Worm (Caenorhabditis elegans) whole organism, L2 larva: Measurements from ENCODE around the gene srh-127.

Source experiments
- C34F6.9 ChIP-seq: fragments of 150-350 bp; optimal IDR thresholded peaks from 2 replicates; lab custom pipeline; 2014; ENCODE audit warnings: missing biosample characterization, missing genetic modification characterization
- F13H6.1 ChIP-seq: sonication (generic microtip); optimal IDR thresholded peaks from 2 replicates; lab custom pipeline; 2016; ENCODE audit warnings: missing genetic modification characterization, missing compliant biosample characterization
- Y55F3AM.14 ChIP-seq: fragments of 200-800 bp; sonication (Bioruptor generic); optimal IDR thresholded peaks from 2 replicates; lab custom pipeline; 2018; ENCODE audit warnings: mild to moderate bottlenecking, missing genetic modification characterization, missing compliant biosample characterization
- ZK546.5 ChIP-seq: sonication (generic microtip); optimal IDR thresholded peaks from 2 replicates; lab custom pipeline; 2017; ENCODE audit warnings: missing biosample characterization, missing genetic modification characterization
- alr-1 ChIP-seq: fragments of 150-350 bp; optimal IDR thresholded peaks from 2 replicates; lab custom pipeline; 2014; ENCODE audit warnings: missing biosample characterization, missing genetic modification characterization
- aly-2 ChIP-seq: fragments of 150-350 bp; optimal IDR thresholded peaks from 2 replicates; lab custom pipeline; 2014; ENCODE audit warnings: missing biosample characterization, missing genetic modification characterization
- ama-1 ChIP-seq: fragments of 150-350 bp; optimal IDR thresholded peaks from 2 replicates; lab custom pipeline; 2018; ENCODE audit warnings: inconsistent platforms
- blmp-1 ChIP-seq: sonication (generic microtip); optimal IDR thresholded peaks from 2 replicates; lab custom pipeline; 2017; ENCODE audit warnings: missing genetic modification characterization, mild to moderate bottlenecking, missing compliant biosample characterization, antibody characterized with exemption, moderate library complexity; ENCODE audit not compliant: insufficient read depth
- ceh-16 ChIP-seq: fragments of 150-350 bp; optimal IDR thresholded peaks from 2 replicates; lab custom pipeline; 2014; ENCODE audit warnings: missing biosample characterization, missing genetic modification characterization
- ceh-82 ChIP-seq: fragments of 150-350 bp; optimal IDR thresholded peaks from 2 replicates; lab custom pipeline; 2014; ENCODE audit warnings: missing biosample characterization, missing genetic modification characterization
- crh-2 ChIP-seq: sonication (generic microtip); optimal IDR thresholded peaks from 2 replicates; lab custom pipeline; 2017; ENCODE audit warnings: missing biosample characterization, missing genetic modification characterization
- elt-1 ChIP-seq: fragments of 150-350 bp; optimal IDR thresholded peaks from 2 replicates; lab custom pipeline; 2014; ENCODE audit warnings: missing biosample characterization, missing genetic modification characterization
- fos-1 ChIP-seq: fragments of 150-350 bp; optimal IDR thresholded peaks from 2 replicates; lab custom pipeline; 2014; ENCODE audit warnings: missing biosample characterization, missing genetic modification characterization
- gmeb-1 ChIP-seq: fragments of 150-350 bp; optimal IDR thresholded peaks from 2 replicates; lab custom pipeline; 2014; ENCODE audit warnings: missing biosample characterization, missing genetic modification characterization
- lin-11 ChIP-seq: fragments of 150-350 bp; sonication (generic microtip); optimal IDR thresholded peaks from 2 replicates; lab custom pipeline; 2014; ENCODE audit warnings: missing biosample characterization, missing genetic modification characterization, inconsistent platforms, mixed read lengths
- lsy-2 ChIP-seq, 2 experiments: fragments of 150-350 bp in 1 of 2; sonication (generic microtip) in 1 of 2; optimal IDR thresholded peaks; 2 replicates each; lab custom pipeline; 2014 to 2017; ENCODE audit warnings: missing biosample characterization in 2 of 2, missing genetic modification characterization in 2 of 2
- mbf-1 ChIP-seq: sonication (generic microtip); optimal IDR thresholded peaks from 2 replicates; lab custom pipeline; 2017; ENCODE audit warnings: missing biosample characterization, missing genetic modification characterization
- mdl-1 ChIP-seq, 2 experiments: fragments of 150-350 bp in 1 of 2; sonication (generic microtip) in 1 of 2; optimal IDR thresholded peaks; 2 replicates each; lab custom pipeline; 2017; ENCODE audit warnings: missing biosample characterization in 2 of 2, missing genetic modification characterization in 2 of 2
- nhr-10 ChIP-seq: sonication (generic microtip); optimal IDR thresholded peaks from 2 replicates; lab custom pipeline; 2017; ENCODE audit warnings: missing biosample characterization, missing genetic modification characterization
- nhr-11 ChIP-seq: fragments of 150-350 bp; optimal IDR thresholded peaks from 2 replicates; lab custom pipeline; 2014; ENCODE audit warnings: missing biosample characterization, missing genetic modification characterization
- nhr-12 ChIP-seq: fragments of 150-350 bp; optimal IDR thresholded peaks from 2 replicates; lab custom pipeline; 2014; ENCODE audit warnings: missing biosample characterization, missing genetic modification characterization
- nhr-21 ChIP-seq: fragments of 150-350 bp; optimal IDR thresholded peaks from 2 replicates; lab custom pipeline; 2014; ENCODE audit warnings: missing biosample characterization, missing genetic modification characterization
- nhr-237 ChIP-seq: fragments of 150-350 bp; optimal IDR thresholded peaks from 2 replicates; lab custom pipeline; 2014; ENCODE audit warnings: missing biosample characterization, missing genetic modification characterization
- nhr-6 ChIP-seq: fragments of 150-350 bp; optimal IDR thresholded peaks from 2 replicates; lab custom pipeline; 2014; ENCODE audit warnings: missing biosample characterization, missing genetic modification characterization
- nhr-77 ChIP-seq: fragments of 150-350 bp; optimal IDR thresholded peaks from 2 replicates; lab custom pipeline; 2014; ENCODE audit warnings: missing biosample characterization, missing genetic modification characterization
- peb-1 ChIP-seq: fragments of 150-350 bp; optimal IDR thresholded peaks from 2 replicates; lab custom pipeline; 2014; ENCODE audit warnings: missing biosample characterization, missing genetic modification characterization
- sem-4 ChIP-seq: fragments of 150-350 bp; optimal IDR thresholded peaks from 2 replicates; lab custom pipeline; 2014; ENCODE audit warnings: missing biosample characterization, missing genetic modification reagents, missing genetic modification characterization
- skn-1 ChIP-seq: sonication (generic microtip); optimal IDR thresholded peaks from 2 replicates; lab custom pipeline; 2017; ENCODE audit warnings: missing biosample characterization, missing genetic modification characterization
- sma-3 ChIP-seq: sonication (generic microtip); optimal IDR thresholded peaks from 2 replicates; lab custom pipeline; 2016; ENCODE audit warnings: missing genetic modification reagents, missing genetic modification characterization, missing compliant biosample characterization
- sma-9 ChIP-seq, 2 experiments: fragments of 150-350 bp in 1 of 2; sonication (generic microtip) in 1 of 2; optimal IDR thresholded peaks; 2 replicates each; lab custom pipeline; 2014 to 2016; ENCODE audit warnings: missing genetic modification characterization in 2 of 2, mild to moderate bottlenecking in 1 of 2, missing biosample characterization in 1 of 2, missing compliant biosample characterization in 1 of 2, missing genetic modification reagents in 1 of 2, moderate library complexity in 1 of 2
- snpc-4 ChIP-seq: fragments of 150-350 bp; optimal IDR thresholded peaks from 2 replicates; lab custom pipeline; 2014; ENCODE audit warnings: missing biosample characterization, missing genetic modification characterization
- unc-39 ChIP-seq: fragments of 150-350 bp; optimal IDR thresholded peaks from 2 replicates; lab custom pipeline; 2014; ENCODE audit warnings: missing biosample characterization, missing genetic modification characterization
- unc-62 ChIP-seq: fragments of 150-350 bp; optimal IDR thresholded peaks from 2 replicates; lab custom pipeline; 2014; ENCODE audit warnings: missing biosample characterization, missing genetic modification reagents, missing genetic modification characterization
- ztf-1 ChIP-seq: fragments of 200-800 bp; sonication (Bioruptor generic); conservative IDR thresholded peaks from 2 replicates; pipeline ENCODE4 v1.3.6; 2022; ENCODE audit warnings: missing genetic modification characterization, missing compliant biosample characterization
- ztf-11 ChIP-seq: sonication (generic microtip); optimal IDR thresholded peaks from 2 replicates; lab custom pipeline; 2017; ENCODE audit warnings: missing biosample characterization, missing genetic modification characterization
- ztf-4 ChIP-seq: fragments of 150-350 bp; optimal IDR thresholded peaks from 2 replicates; lab custom pipeline; 2014; ENCODE audit warnings: missing biosample characterization, missing genetic modification characterization

srh-127 gene

ce11 chrV:2929753-2930152, 36.7 kb downstream of the srh-127 start, which contains the start of gene C31B8.16:
Gene C31B8.16 (plus strand): TSS chrV:2930053.
- no peak for TF ChIP-seq lsy-2 (tag; optimal IDR thresholded peaks at IDR 0.05; lab: Kevin White, UChicago)
- TF ChIP-seq skn-1 (tag; lab: Kevin White, UChicago), result no peak
- no peak for TF ChIP-seq nhr-77 (tag; lab: Kevin White, UChicago)
- TF ChIP-seq nhr-6, result no peak
- no peak for TF ChIP-seq lin-11 (tag; lab: Kevin White, UChicago)
- TF ChIP-seq nhr-21 (tag; lab: Kevin White, UChicago), result no peak
- no peak for TF ChIP-seq unc-62 (GFP tag; lab: Kevin White, UChicago)
- no peak for TF ChIP-seq fos-1 (tag; lab: Kevin White, UChicago)
- TF ChIP-seq sma-3, result no peak
- no peak for TF ChIP-seq nhr-237 (tag; lab: Kevin White, UChicago)
- no peak for TF ChIP-seq elt-1 (tag; lab: Kevin White, UChicago)
- no peak for TF ChIP-seq nhr-10 (tag; lab: Kevin White, UChicago)
- no peak for TF ChIP-seq peb-1 (tag; lab: Kevin White, UChicago)

- no peak for TF ChIP-seq ZK546.5 (tag; lab: Kevin White, UChicago)
- no peak for TF ChIP-seq skn-1 (tag; lab: Kevin White, UChicago)
- TF ChIP-seq nhr-77 (tag; lab: Kevin White, UChicago), result no peak
- no peak for TF ChIP-seq aly-2 (tag; lab: Kevin White, UChicago)
- TF ChIP-seq nhr-6, result no peak
- TF ChIP-seq Y55F3AM.14 (GFP tag; lab: Kevin White, UChicago), result no peak
- no peak for TF ChIP-seq alr-1 (tag; lab: Kevin White, UChicago)
- no peak for TF ChIP-seq nhr-237 (tag; lab: Kevin White, UChicago)
- no peak for TF ChIP-seq nhr-11 (tag; lab: Kevin White, UChicago)
- no peak for TF ChIP-seq nhr-12 (tag; lab: Kevin White, UChicago)
- no peak for TF ChIP-seq crh-2 (tag; lab: Kevin White, UChicago)
- no peak for TF ChIP-seq ztf-11
- TF ChIP-seq ceh-82 (tag; lab: Kevin White, UChicago), result no peak
- TF ChIP-seq unc-62 (GFP tag; lab: Kevin White, UChicago), result no peak
- TF ChIP-seq C34F6.9, result no peak
- no peak for TF ChIP-seq unc-39 (tag; lab: Kevin White, UChicago)
These were observed 38.2 kb downstream of the srh-127 start, which contains the start of gene C31B8.1 for ce11 chrV:2931252-2931651. Gene C31B8.1 (plus strand): TSS chrV:2931552.

ce11 chrV:2934075-2934474, 41.0 kb downstream of the srh-127 start, which contains the start of gene srh-247:
Gene srh-247 (minus strand): TSS chrV:2934175.
- TF ChIP-seq nhr-237 (tag; lab: Kevin White, UChicago) (no peak), skn-1 (tag; lab: Kevin White, UChicago) (no peak), crh-2 (tag; lab: Kevin White, UChicago) (no peak), mbf-1 (tag; lab: Kevin White, UChicago) (no peak), ZK546.5 (tag; lab: Kevin White, UChicago) (no peak), F13H6.1 (tag; lab: Kevin White, UChicago) (no peak), peb-1 (tag; lab: Kevin White, UChicago) (no peak), sem-4 (no peak), snpc-4 (no peak), ceh-16 (tag; lab: Kevin White, UChicago) (no peak), mdl-1 (tag; optimal IDR thresholded peaks at IDR 0.05; lab: Kevin White, UChicago) (no peak), nhr-77 (tag; lab: Kevin White, UChicago) (no peak), ztf-1 (no peak)

- TF ChIP-seq mbf-1 (tag; lab: Kevin White, UChicago), result no peak
- TF ChIP-seq sma-9 (GFP tag; optimal IDR thresholded peaks at IDR 0.05; lab: Kevin White, UChicago), result no peak
- TF ChIP-seq sma-9 (tag; optimal IDR thresholded peaks at IDR 0.05; lab: Kevin White, UChicago), result no peak
- TF ChIP-seq nhr-12 (tag; lab: Kevin White, UChicago), result no peak
- TF ChIP-seq unc-62 (GFP tag; lab: Kevin White, UChicago), result no peak
- no peak for TF ChIP-seq sem-4
- TF ChIP-seq ama-1 (lab: Kevin White, UChicago), result no peak
- TF ChIP-seq ztf-11, result no peak
- no peak for TF ChIP-seq sma-3
- TF ChIP-seq skn-1 (tag; lab: Kevin White, UChicago), result no peak
- TF ChIP-seq blmp-1 (tag; lab: Kevin White, UChicago), result no peak
- TF ChIP-seq nhr-11 (tag; lab: Kevin White, UChicago), result no peak
- TF ChIP-seq nhr-77 (tag; lab: Kevin White, UChicago), result no peak
- TF ChIP-seq gmeb-1 (tag; lab: Kevin White, UChicago), result no peak
- TF ChIP-seq ztf-4 (tag; lab: Kevin White, UChicago), result no peak
- TF ChIP-seq lsy-2 (tag; optimal IDR thresholded peaks at IDR 0.05; lab: Kevin White, UChicago), result no peak
- no peak for TF ChIP-seq ceh-82 (tag; lab: Kevin White, UChicago)
These were observed 45.4 kb downstream of the srh-127 start, which contains the start of gene srw-141 for ce11 chrV:2938497-2938896. Gene srw-141 (minus strand): TSS chrV:2938597.
